Worm (Caenorhabditis elegans): ENCODE data around the gene tmem-17.

DNA sequence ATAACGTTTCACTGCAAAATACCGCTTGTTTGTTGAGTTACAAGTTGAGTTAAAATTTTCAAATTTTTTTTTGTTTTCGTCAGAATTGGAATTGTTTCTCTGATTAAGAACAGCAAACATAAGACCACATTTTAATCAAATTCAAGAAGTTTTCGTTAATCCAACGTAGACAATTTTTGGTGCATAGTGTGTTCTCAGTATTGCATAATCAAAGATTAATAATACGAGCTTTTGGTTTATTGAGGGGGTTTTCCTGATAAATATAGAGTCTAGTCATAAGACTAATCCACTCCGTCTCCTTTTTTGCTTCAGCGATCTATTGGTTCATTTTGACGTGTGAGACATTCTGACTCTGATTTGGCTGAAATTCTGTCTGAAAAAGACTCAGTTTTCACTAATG is 25.1 kb downstream of the tmem-17 start, which contains the start of gene nhr-9:
- no peak for TF ChIP-seq zag-1 (tag; optimal IDR thresholded peaks at IDR 0.05)
- TF ChIP-seq fkh-10 (GFP tag; optimal IDR thresholded peaks at IDR 0.05): no peak
- TF ChIP-seq nhr-28 (tag; optimal IDR thresholded peaks at IDR 0.05): no peak
- TF ChIP-seq jun-1 (tag; optimal IDR thresholded peaks at IDR 0.05): no peak

Data from whole organism, L3 larva.